Worm (Caenorhabditis elegans) whole organism, late embryonic: ENCODE measurements around the gene F16B4.4.

Experiments
- C08G9.2 ChIP-seq: sonication (generic microtip); optimal IDR thresholded peaks from 2 replicates; lab custom pipeline; 2016; ENCODE audit warnings: mild to moderate bottlenecking, missing genetic modification characterization, moderate library complexity, missing compliant biosample characterization
- F13H6.1 ChIP-seq: sonication (generic microtip); optimal IDR thresholded peaks from 2 replicates; lab custom pipeline; 2016; ENCODE audit warnings: missing genetic modification characterization, missing compliant biosample characterization
- K02D7.2 ChIP-seq: sonication (generic microtip); optimal IDR thresholded peaks from 2 replicates; lab custom pipeline; 2017; ENCODE audit warnings: mild to moderate bottlenecking, missing genetic modification characterization, missing compliant biosample characterization
- K09A11.1 ChIP-seq: sonication (generic microtip); optimal IDR thresholded peaks from 2 replicates; lab custom pipeline; 2017; ENCODE audit warnings: antibody characterized with exemption, mild to moderate bottlenecking, missing genetic modification characterization, missing compliant biosample characterization; ENCODE audit not compliant: insufficient read depth
- T23F11.4 ChIP-seq: fragments of 200-800 bp; sonication (Bioruptor generic); optimal IDR thresholded peaks from 2 replicates; lab custom pipeline; 2018; ENCODE audit warnings: mild to moderate bottlenecking, missing genetic modification characterization, missing compliant biosample characterization
- Y22D7AL.16 ChIP-seq: sonication (generic microtip); optimal IDR thresholded peaks from 2 replicates; lab custom pipeline; 2016; ENCODE audit warnings: missing genetic modification characterization, missing compliant biosample characterization
- ahr-1 ChIP-seq: sonication (generic microtip); optimal IDR thresholded peaks from 2 replicates; lab custom pipeline; 2016; ENCODE audit warnings: missing genetic modification characterization, missing compliant biosample characterization
- ama-1 ChIP-seq: fragments of 150-350 bp; optimal IDR thresholded peaks from 2 replicates; lab custom pipeline; 2014
- ceh-14 ChIP-seq: sonication (generic microtip); optimal IDR thresholded peaks from 2 replicates; lab custom pipeline; 2016; ENCODE audit warnings: missing genotype, missing genetic modification characterization, missing compliant biosample characterization
- ceh-19 ChIP-seq: fragments of 200-800 bp; sonication (Bioruptor generic); optimal IDR thresholded peaks from 2 replicates; lab custom pipeline; 2018; ENCODE audit warnings: mild to moderate bottlenecking, missing genetic modification characterization, missing compliant biosample characterization
- ceh-2 ChIP-seq: sonication (generic microtip); optimal IDR thresholded peaks from 2 replicates; lab custom pipeline; 2016; ENCODE audit warnings: missing genotype, missing genetic modification characterization, missing compliant biosample characterization
- ceh-22 ChIP-seq: sonication (generic microtip); optimal IDR thresholded peaks from 2 replicates; lab custom pipeline; 2017; ENCODE audit warnings: missing biosample characterization, missing genetic modification characterization
- ceh-24 ChIP-seq: sonication (generic microtip); optimal IDR thresholded peaks from 2 replicates; lab custom pipeline; 2016; ENCODE audit warnings: mild to moderate bottlenecking, missing genetic modification characterization, missing compliant biosample characterization
- ceh-30 ChIP-seq: fragments of 150-350 bp; optimal IDR thresholded peaks from 2 replicates; lab custom pipeline; 2014; ENCODE audit warnings: missing biosample characterization, missing genetic modification characterization
- ceh-48 ChIP-seq: sonication (generic microtip); optimal IDR thresholded peaks from 2 replicates; lab custom pipeline; 2016; ENCODE audit warnings: missing genetic modification characterization, inconsistent platforms, missing compliant biosample characterization
- ceh-9 ChIP-seq: sonication (generic microtip); optimal IDR thresholded peaks from 2 replicates; lab custom pipeline; 2016; ENCODE audit warnings: mild to moderate bottlenecking, missing genetic modification characterization, inconsistent platforms, missing compliant biosample characterization
- che-1 ChIP-seq: sonication (generic microtip); optimal IDR thresholded peaks from 2 replicates; lab custom pipeline; 2016; ENCODE audit warnings: mild to moderate bottlenecking, missing genetic modification characterization, missing compliant biosample characterization
- dmd-4 ChIP-seq: sonication (generic microtip); optimal IDR thresholded peaks from 2 replicates; lab custom pipeline; 2016; ENCODE audit warnings: borderline replicate concordance, missing genetic modification characterization, missing compliant biosample characterization
- dve-1 ChIP-seq: sonication (generic microtip); optimal IDR thresholded peaks from 2 replicates; lab custom pipeline; 2017; ENCODE audit warnings: antibody characterized with exemption, mild to moderate bottlenecking, missing genetic modification characterization, missing compliant biosample characterization
- elt-4 ChIP-seq: sonication (generic microtip); optimal IDR thresholded peaks from 2 replicates; lab custom pipeline; 2016; ENCODE audit warnings: missing genetic modification characterization, missing compliant biosample characterization
- eyg-1 ChIP-seq: sonication (generic microtip); optimal IDR thresholded peaks from 2 replicates; lab custom pipeline; 2016; ENCODE audit warnings: missing genotype, missing genetic modification characterization, missing compliant biosample characterization
- fax-1 ChIP-seq: sonication (generic microtip); optimal IDR thresholded peaks from 2 replicates; lab custom pipeline; 2016; ENCODE audit warnings: missing genotype, missing genetic modification characterization, missing compliant biosample characterization
- gmeb-2 ChIP-seq: sonication (generic microtip); optimal IDR thresholded peaks from 2 replicates; lab custom pipeline; 2016; ENCODE audit warnings: missing genetic modification characterization, inconsistent platforms, missing compliant biosample characterization
- hlh-6 ChIP-seq: sonication (generic microtip); optimal IDR thresholded peaks from 2 replicates; lab custom pipeline; 2016; ENCODE audit warnings: missing genotype, missing genetic modification characterization, missing compliant biosample characterization
- hlh-8 ChIP-seq: sonication (generic microtip); optimal IDR thresholded peaks from 2 replicates; lab custom pipeline; 2016; ENCODE audit warnings: missing genotype, missing genetic modification characterization, missing compliant biosample characterization
- madf-2 ChIP-seq: sonication (generic microtip); optimal IDR thresholded peaks from 2 replicates; lab custom pipeline; 2017; ENCODE audit warnings: missing genetic modification characterization, missing compliant biosample characterization
- mec-3 ChIP-seq: sonication (generic microtip); optimal IDR thresholded peaks from 2 replicates; lab custom pipeline; 2016; ENCODE audit warnings: borderline replicate concordance, missing genetic modification characterization, missing compliant biosample characterization
- nfya-1 ChIP-seq: sonication (generic microtip); optimal IDR thresholded peaks from 2 replicates; lab custom pipeline; 2017; ENCODE audit warnings: missing genetic modification characterization, mild to moderate bottlenecking, missing compliant biosample characterization, antibody characterized with exemption, moderate library complexity
- nhr-11 ChIP-seq: fragments of 150-350 bp; optimal IDR thresholded peaks from 2 replicates; lab custom pipeline; 2014; ENCODE audit warnings: missing biosample characterization, missing genetic modification characterization
- pat-9 ChIP-seq: fragments of 200-800 bp; sonication (Bioruptor generic); optimal IDR thresholded peaks from 2 replicates; lab custom pipeline; 2018; ENCODE audit warnings: mild to moderate bottlenecking, missing genetic modification characterization, moderate library complexity, missing compliant biosample characterization
- pax-1 ChIP-seq: fragments of 150-350 bp; optimal IDR thresholded peaks from 2 replicates; lab custom pipeline; 2014; ENCODE audit warnings: missing biosample characterization, missing genetic modification characterization
- pha-2 ChIP-seq: sonication (generic microtip); optimal IDR thresholded peaks from 2 replicates; lab custom pipeline; 2017; ENCODE audit warnings: mild to moderate bottlenecking, missing genetic modification characterization, missing compliant biosample characterization
- pha-4 ChIP-seq: fragments of 150-350 bp; optimal IDR thresholded peaks from 2 replicates; lab custom pipeline; 2018; ENCODE audit warnings: missing biosample characterization, missing genetic modification reagents, missing genetic modification characterization
- pqm-1 ChIP-seq: sonication (generic microtip); optimal IDR thresholded peaks from 2 replicates; lab custom pipeline; 2016; ENCODE audit warnings: missing genetic modification characterization, missing compliant biosample characterization
- ref-2 ChIP-seq: sonication (generic microtip); optimal IDR thresholded peaks from 2 replicates; lab custom pipeline; 2016; ENCODE audit warnings: missing genetic modification characterization, missing compliant biosample characterization
- rnt-1 ChIP-seq: sonication (generic microtip); optimal IDR thresholded peaks from 2 replicates; lab custom pipeline; 2016; ENCODE audit warnings: missing genetic modification characterization, missing compliant biosample characterization
- sdc-2 ChIP-seq: sonication (generic microtip); optimal IDR thresholded peaks from 2 replicates; lab custom pipeline; 2016; ENCODE audit warnings: missing genotype, missing genetic modification characterization, missing compliant biosample characterization
- sox-2 ChIP-seq: fragments of 200-800 bp; sonication (Bioruptor generic); IDR thresholded peaks from 2 replicates; pipeline ENCODE4 v1.3.6; 2022; ENCODE audit warnings: missing genetic modification reagents, missing genetic modification characterization, missing compliant biosample characterization
- syd-9 ChIP-seq: sonication (generic microtip); optimal IDR thresholded peaks from 2 replicates; lab custom pipeline; 2016; ENCODE audit warnings: mild to moderate bottlenecking, missing genetic modification characterization, moderate library complexity, missing compliant biosample characterization
- tbx-2 ChIP-seq: sonication (generic microtip); optimal IDR thresholded peaks from 2 replicates; lab custom pipeline; 2016; ENCODE audit warnings: missing genetic modification characterization, missing compliant biosample characterization
- tbx-7 ChIP-seq: sonication (generic microtip); optimal IDR thresholded peaks from 2 replicates; lab custom pipeline; 2016; ENCODE audit warnings: missing genotype, missing genetic modification characterization, missing compliant biosample characterization
- ttx-3 ChIP-seq: sonication (generic microtip); optimal IDR thresholded peaks from 2 replicates; lab custom pipeline; 2016; ENCODE audit warnings: missing genetic modification reagents, missing genetic modification characterization, missing compliant biosample characterization
- unc-3 ChIP-seq, 2 experiments: fragments of 200-800 bp in 1 of 2; sonication (Bioruptor generic) in 1 of 2; sonication (generic microtip) in 1 of 2; conservative IDR thresholded peaks in 1 of 2; optimal IDR thresholded peaks in 1 of 2; 2 replicates each; pipeline versions ENCODE4 v1.3.6 to Lab custom; 2016 to 2022; ENCODE audit warnings: missing compliant biosample characterization in 2 of 2, missing genetic modification characterization in 2 of 2, missing genetic modification reagents in 1 of 2
- unc-42 ChIP-seq: sonication (generic microtip); optimal IDR thresholded peaks from 2 replicates; lab custom pipeline; 2016; ENCODE audit warnings: missing genotype, missing genetic modification characterization, missing compliant biosample characterization
- unc-86 ChIP-seq: sonication (generic microtip); optimal IDR thresholded peaks from 2 replicates; lab custom pipeline; 2016; ENCODE audit warnings: missing genetic modification characterization, missing compliant biosample characterization

The F16B4.4 gene

ce11 chrV:1583242-1583641 lies 10.6 kb upstream of the F16B4.4 start:
- TF ChIP-seq K02D7.2 (tag; lab: Kevin White, UChicago) = no peak
- no peak for TF ChIP-seq gmeb-2 (tag; lab: Kevin White, UChicago)
- TF ChIP-seq T23F11.4 = no peak
- no peak for TF ChIP-seq ttx-3 (tag; lab: Kevin White, UChicago)
- no peak for TF ChIP-seq dve-1 (tag; lab: Kevin White, UChicago)
- no peak for TF ChIP-seq dmd-4
- no peak for TF ChIP-seq mec-3
- TF ChIP-seq Y22D7AL.16 (tag; lab: Kevin White, UChicago) = no peak
- TF ChIP-seq nhr-11 = no peak
- TF ChIP-seq ceh-22 (tag; lab: Kevin White, UChicago) = no peak

- TF ChIP-seq sdc-2 (tag; lab: Kevin White, UChicago) (no peak), unc-42 (no peak), ceh-2 (no peak), ttx-3 (tag; lab: Kevin White, UChicago) (no peak), K02D7.2 (tag; lab: Kevin White, UChicago) (no peak), K09A11.1 (no peak), Y22D7AL.16 (tag; lab: Kevin White, UChicago) (no peak), rnt-1 (tag; lab: Kevin White, UChicago) (no peak), ama-1 (lab: Kevin White, UChicago) (no peak), ceh-9 (no peak), pax-1 (no peak), pat-9 (tag; lab: Kevin White, UChicago) (no peak), pha-4 (no peak), eyg-1 (tag; lab: Kevin White, UChicago) (no peak), ceh-48 (tag; lab: Kevin White, UChicago) (no peak), ceh-24 (tag; lab: Kevin White, UChicago) (no peak), ceh-30 (tag; lab: Kevin White, UChicago) (no peak), elt-4 (tag; lab: Kevin White, UChicago) (no peak)
- TF ChIP-seq, all 69 proteins: peak for 0
These were observed 8.4 kb upstream of the F16B4.4 start, which contains the start of gene F16B4.7 for ce11 chrV:1585411-1585810. TSS of gene F16B4.7 (plus strand) at chrV:1585711.

- TF ChIP-seq pha-2 (no peak), rnt-1 (tag; lab: Kevin White, UChicago) (no peak), gmeb-2 (tag; lab: Kevin White, UChicago) (no peak), hlh-8 (tag; lab: Kevin White, UChicago) (no peak), tbx-2 (tag; lab: Kevin White, UChicago) (no peak), sox-2 (no peak), pqm-1 (tag; lab: Kevin White, UChicago) (no peak), unc-42 (no peak), tbx-7 (tag; lab: Kevin White, UChicago) (no peak), ceh-19 (no peak), nfya-1 (tag; lab: Kevin White, UChicago) (no peak), unc-86 (tag; lab: Kevin White, UChicago) (no peak), ref-2 (no peak), F13H6.1 (tag; lab: Kevin White, UChicago) (no peak), ttx-3 (tag; lab: Kevin White, UChicago) (no peak), mec-3 (no peak)
These were observed 6.9 kb upstream of the F16B4.4 start, which contains the start of gene F16B4.6 for ce11 chrV:1586906-1587305. TSS of gene F16B4.6 (plus strand) at chrV:1587206.

- TF ChIP-seq ceh-19 (no peak), che-1 (no peak), nhr-11 (no peak), T23F11.4 (no peak), fax-1 (tag; lab: Kevin White, UChicago) (no peak), madf-2 (tag; lab: Kevin White, UChicago) (no peak), ahr-1 (tag; lab: Kevin White, UChicago) (no peak), ceh-14 (tag; lab: Kevin White, UChicago) (no peak), elt-4 (tag; lab: Kevin White, UChicago) (no peak), unc-3 (GFP tag; conservative IDR thresholded peaks at IDR 0.05; lab: Robert Waterston, UW) (no peak), unc-3 (tag; optimal IDR thresholded peaks at IDR 0.05; lab: Kevin White, UChicago) (no peak), gmeb-2 (tag; lab: Kevin White, UChicago) (no peak), hlh-6 (tag; lab: Kevin White, UChicago) (no peak), C08G9.2 (no peak), syd-9 (no peak)
These were observed 5.7 kb upstream of the F16B4.4 start, which contains the start of gene F16B4.5 for ce11 chrV:1588128-1588527. TSS of gene F16B4.5 (plus strand) at chrV:1588428.
